Worm (Caenorhabditis elegans): Measurements from ENCODE around the gene C25E10.12.

DNA sequence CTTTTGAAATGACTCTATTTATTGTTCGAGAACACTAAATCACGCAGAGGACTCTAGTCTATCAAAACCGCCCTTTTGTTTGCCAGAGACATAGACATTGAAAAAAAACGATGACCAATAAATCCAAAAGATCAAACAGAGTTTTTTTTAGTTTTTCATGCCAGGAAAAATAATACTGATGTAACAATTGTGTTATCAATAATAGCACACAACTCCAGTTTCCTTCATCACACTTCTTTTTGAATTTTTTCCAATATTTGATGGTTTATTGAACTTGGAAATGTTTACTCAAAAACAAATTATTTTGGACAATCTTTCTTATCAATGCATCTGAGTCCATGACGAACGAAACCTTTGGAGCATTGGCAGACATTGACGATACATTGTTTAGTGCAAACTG is 8.3 kb downstream of the C25E10.12 start, which contains the start of gene C25E10.8:
- TF ChIP-seq pes-1 (GFP tag; IDR thresholded peaks at IDR 0.05) (no peak), hnd-1 (tag; optimal IDR thresholded peaks at IDR 0.05) (no peak), ceh-13 (GFP tag; optimal IDR thresholded peaks at IDR 0.05) (no peak), ama-1 (optimal IDR thresholded peaks at IDR 0.05) (no peak), hmbx-1 (tag; optimal IDR thresholded peaks at IDR 0.05) (no peak), flt-1 (GFP tag; IDR thresholded peaks at IDR 0.05) (no peak), tbx-11 (GFP tag; IDR thresholded peaks at IDR 0.05) (no peak), F13C5.2 (tag; optimal IDR thresholded peaks at IDR 0.05) (no peak), hmg-4 (GFP tag; optimal IDR thresholded peaks at IDR 0.05) (no peak), tbx-37 (GFP tag; conservative IDR thresholded peaks at IDR 0.05) (no peak), sea-1 (GFP tag; conservative IDR thresholded peaks at IDR 0.05) (no peak), B0310.2 (tag; optimal IDR thresholded peaks at IDR 0.05) (no peak), ets-7 (tag; optimal IDR thresholded peaks at IDR 0.05) (no peak)

All from whole organism, early embryonic.